Worm (Caenorhabditis elegans) whole organism, late embryonic: ENCODE data around the gene hir-1.

ENCODE experiments used
- F13H6.1 ChIP-seq: sonication (generic microtip); optimal IDR thresholded peaks from 2 replicates; lab custom pipeline; 2016; ENCODE audit warnings: missing genetic modification characterization, missing compliant biosample characterization
- K02D7.2 ChIP-seq: sonication (generic microtip); optimal IDR thresholded peaks from 2 replicates; lab custom pipeline; 2017; ENCODE audit warnings: mild to moderate bottlenecking, missing genetic modification characterization, missing compliant biosample characterization
- ahr-1 ChIP-seq: sonication (generic microtip); optimal IDR thresholded peaks from 2 replicates; lab custom pipeline; 2016; ENCODE audit warnings: missing genetic modification characterization, missing compliant biosample characterization
- ama-1 ChIP-seq: fragments of 150-350 bp; optimal IDR thresholded peaks from 2 replicates; lab custom pipeline; 2014
- ceh-14 ChIP-seq: sonication (generic microtip); optimal IDR thresholded peaks from 2 replicates; lab custom pipeline; 2016; ENCODE audit warnings: missing genotype, missing genetic modification characterization, missing compliant biosample characterization
- ceh-19 ChIP-seq: fragments of 200-800 bp; sonication (Bioruptor generic); optimal IDR thresholded peaks from 2 replicates; lab custom pipeline; 2018; ENCODE audit warnings: mild to moderate bottlenecking, missing genetic modification characterization, missing compliant biosample characterization
- ceh-2 ChIP-seq: sonication (generic microtip); optimal IDR thresholded peaks from 2 replicates; lab custom pipeline; 2016; ENCODE audit warnings: missing genotype, missing genetic modification characterization, missing compliant biosample characterization
- ceh-24 ChIP-seq: sonication (generic microtip); optimal IDR thresholded peaks from 2 replicates; lab custom pipeline; 2016; ENCODE audit warnings: mild to moderate bottlenecking, missing genetic modification characterization, missing compliant biosample characterization
- ceh-34 ChIP-seq: sonication (generic microtip); optimal IDR thresholded peaks from 2 replicates; lab custom pipeline; 2016; ENCODE audit warnings: mild to moderate bottlenecking, missing genetic modification characterization, missing compliant biosample characterization
- dve-1 ChIP-seq: sonication (generic microtip); optimal IDR thresholded peaks from 2 replicates; lab custom pipeline; 2017; ENCODE audit warnings: antibody characterized with exemption, mild to moderate bottlenecking, missing genetic modification characterization, missing compliant biosample characterization
- elt-2 ChIP-seq: sonication (generic microtip); optimal IDR thresholded peaks from 2 replicates; lab custom pipeline; 2016; ENCODE audit warnings: missing genetic modification reagents, missing genetic modification characterization, missing compliant biosample characterization
- elt-4 ChIP-seq: sonication (generic microtip); optimal IDR thresholded peaks from 2 replicates; lab custom pipeline; 2016; ENCODE audit warnings: missing genetic modification characterization, missing compliant biosample characterization
- ets-4 ChIP-seq: sonication (generic microtip); optimal IDR thresholded peaks from 2 replicates; lab custom pipeline; 2016; ENCODE audit warnings: missing genetic modification characterization, missing compliant biosample characterization
- fax-1 ChIP-seq: sonication (generic microtip); optimal IDR thresholded peaks from 2 replicates; lab custom pipeline; 2016; ENCODE audit warnings: missing genotype, missing genetic modification characterization, missing compliant biosample characterization
- fkh-10 ChIP-seq: fragments of 150-350 bp; optimal IDR thresholded peaks from 2 replicates; lab custom pipeline; 2014; ENCODE audit warnings: missing biosample characterization, missing genetic modification reagents, missing genetic modification characterization
- gmeb-2 ChIP-seq: sonication (generic microtip); optimal IDR thresholded peaks from 2 replicates; lab custom pipeline; 2016; ENCODE audit warnings: missing genetic modification characterization, inconsistent platforms, missing compliant biosample characterization
- hlh-13 ChIP-seq: fragments of 200-800 bp; sonication (Bioruptor generic); optimal IDR thresholded peaks from 2 replicates; lab custom pipeline; 2018; ENCODE audit warnings: mild to moderate bottlenecking, missing genetic modification characterization, missing compliant biosample characterization
- hlh-15 ChIP-seq: sonication (generic microtip); optimal IDR thresholded peaks from 2 replicates; lab custom pipeline; 2016; ENCODE audit warnings: missing genetic modification characterization, missing compliant biosample characterization
- hlh-30 ChIP-seq: sonication (generic microtip); optimal IDR thresholded peaks from 2 replicates; lab custom pipeline; 2017; ENCODE audit warnings: antibody characterized with exemption, missing genetic modification characterization, missing compliant biosample characterization; ENCODE audit not compliant: insufficient read depth
- lin-11 ChIP-seq: fragments of 200-800 bp; sonication (Bioruptor generic); optimal IDR thresholded peaks from 2 replicates; lab custom pipeline; 2018; ENCODE audit warnings: mild to moderate bottlenecking, missing genetic modification characterization, missing compliant biosample characterization
- mec-3 ChIP-seq: sonication (generic microtip); optimal IDR thresholded peaks from 2 replicates; lab custom pipeline; 2016; ENCODE audit warnings: borderline replicate concordance, missing genetic modification characterization, missing compliant biosample characterization
- nfya-1 ChIP-seq: sonication (generic microtip); optimal IDR thresholded peaks from 2 replicates; lab custom pipeline; 2017; ENCODE audit warnings: missing genetic modification characterization, mild to moderate bottlenecking, missing compliant biosample characterization, antibody characterized with exemption, moderate library complexity
- nhr-11 ChIP-seq: fragments of 150-350 bp; optimal IDR thresholded peaks from 2 replicates; lab custom pipeline; 2014; ENCODE audit warnings: missing biosample characterization, missing genetic modification characterization
- npax-4 ChIP-seq: sonication (generic microtip); optimal IDR thresholded peaks from 2 replicates; lab custom pipeline; 2016; ENCODE audit warnings: missing genetic modification characterization, missing compliant biosample characterization
- pag-3 ChIP-seq: sonication (generic microtip); optimal IDR thresholded peaks from 2 replicates; lab custom pipeline; 2016; ENCODE audit warnings: missing compliant biosample characterization, missing genetic modification characterization, borderline replicate concordance
- pax-1 ChIP-seq: fragments of 150-350 bp; optimal IDR thresholded peaks from 2 replicates; lab custom pipeline; 2014; ENCODE audit warnings: missing biosample characterization, missing genetic modification characterization
- pha-2 ChIP-seq: sonication (generic microtip); optimal IDR thresholded peaks from 2 replicates; lab custom pipeline; 2017; ENCODE audit warnings: mild to moderate bottlenecking, missing genetic modification characterization, missing compliant biosample characterization
- pha-4 ChIP-seq: fragments of 150-350 bp; optimal IDR thresholded peaks from 2 replicates; lab custom pipeline; 2018; ENCODE audit warnings: missing biosample characterization, missing genetic modification reagents, missing genetic modification characterization
- pqm-1 ChIP-seq: sonication (generic microtip); optimal IDR thresholded peaks from 2 replicates; lab custom pipeline; 2016; ENCODE audit warnings: missing genetic modification characterization, missing compliant biosample characterization
- pros-1 ChIP-seq: fragments of 150-350 bp; optimal IDR thresholded peaks from 2 replicates; lab custom pipeline; 2014; ENCODE audit warnings: missing biosample characterization, missing genetic modification reagents, missing genetic modification characterization
- ref-2 ChIP-seq: sonication (generic microtip); optimal IDR thresholded peaks from 2 replicates; lab custom pipeline; 2016; ENCODE audit warnings: missing genetic modification characterization, missing compliant biosample characterization
- rnt-1 ChIP-seq: sonication (generic microtip); optimal IDR thresholded peaks from 2 replicates; lab custom pipeline; 2016; ENCODE audit warnings: missing genetic modification characterization, missing compliant biosample characterization
- tbx-2 ChIP-seq: sonication (generic microtip); optimal IDR thresholded peaks from 2 replicates; lab custom pipeline; 2016; ENCODE audit warnings: missing genetic modification characterization, missing compliant biosample characterization
- tbx-7 ChIP-seq: sonication (generic microtip); optimal IDR thresholded peaks from 2 replicates; lab custom pipeline; 2016; ENCODE audit warnings: missing genotype, missing genetic modification characterization, missing compliant biosample characterization
- unc-42 ChIP-seq: sonication (generic microtip); optimal IDR thresholded peaks from 2 replicates; lab custom pipeline; 2016; ENCODE audit warnings: missing genotype, missing genetic modification characterization, missing compliant biosample characterization
- ztf-16 ChIP-seq: sonication (generic microtip); optimal IDR thresholded peaks from 2 replicates; lab custom pipeline; 2017; ENCODE audit warnings: missing genetic modification characterization, missing compliant biosample characterization

The hir-1 gene

DNA sequence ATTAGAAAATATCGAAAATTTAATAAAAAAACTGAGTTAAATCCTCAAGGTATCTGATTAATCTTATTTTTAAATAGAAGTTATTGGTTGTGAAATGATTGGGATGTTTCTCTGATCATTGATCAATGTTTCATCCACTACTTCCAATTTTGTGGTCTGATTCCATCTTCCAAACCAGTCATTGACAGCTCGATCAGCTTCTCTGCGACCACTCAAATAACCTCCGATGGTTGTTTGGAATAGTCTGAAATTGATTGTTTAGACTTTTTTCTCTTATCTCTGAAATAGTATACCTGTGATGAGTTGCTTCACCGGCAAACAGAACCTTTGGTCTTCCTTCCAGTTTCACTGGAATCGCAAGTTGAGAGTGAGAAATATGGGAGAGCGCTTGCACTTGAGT, 12.0 kb upstream of the hir-1 start:
- no peak for TF ChIP-seq fax-1

- TF ChIP-seq tbx-7 (tag; lab: Kevin White, UChicago) = no peak
- no peak for TF ChIP-seq rnt-1 (tag; lab: Kevin White, UChicago)
- no peak for TF ChIP-seq ets-4 (tag; lab: Kevin White, UChicago)
- no peak for TF ChIP-seq nhr-11 (tag; lab: Kevin White, UChicago)
- TF ChIP-seq pros-1 (tag; lab: Kevin White, UChicago) = no peak
- TF ChIP-seq pqm-1 = no peak
- TF ChIP-seq hlh-30 (tag; lab: Kevin White, UChicago) = no peak
- TF ChIP-seq npax-4 (tag; lab: Kevin White, UChicago) = no peak
- no peak for TF ChIP-seq hlh-15 (tag; lab: Kevin White, UChicago)
- no peak for TF ChIP-seq hlh-13 (GFP tag; lab: Kevin White, UChicago)
- no peak for TF ChIP-seq pax-1 (tag; lab: Kevin White, UChicago)
- TF ChIP-seq K02D7.2 (tag; lab: Kevin White, UChicago) = no peak
- no peak for TF ChIP-seq nfya-1 (tag; lab: Kevin White, UChicago)
- TF ChIP-seq pha-2 (tag; lab: Kevin White, UChicago) = no peak
- TF ChIP-seq, all 69 proteins: peak for 0
Observed at ce11 chrV:5511720-5512119, 10.2 kb upstream of the hir-1 start.

ce11 chrV:5512559-5512958, 9.4 kb upstream of the hir-1 start:
- peak; percentile 15 for TF ChIP-seq elt-2 (tag; lab: Kevin White, UChicago)
- TF ChIP-seq nhr-11 (tag; lab: Kevin White, UChicago) = no peak

DNA sequence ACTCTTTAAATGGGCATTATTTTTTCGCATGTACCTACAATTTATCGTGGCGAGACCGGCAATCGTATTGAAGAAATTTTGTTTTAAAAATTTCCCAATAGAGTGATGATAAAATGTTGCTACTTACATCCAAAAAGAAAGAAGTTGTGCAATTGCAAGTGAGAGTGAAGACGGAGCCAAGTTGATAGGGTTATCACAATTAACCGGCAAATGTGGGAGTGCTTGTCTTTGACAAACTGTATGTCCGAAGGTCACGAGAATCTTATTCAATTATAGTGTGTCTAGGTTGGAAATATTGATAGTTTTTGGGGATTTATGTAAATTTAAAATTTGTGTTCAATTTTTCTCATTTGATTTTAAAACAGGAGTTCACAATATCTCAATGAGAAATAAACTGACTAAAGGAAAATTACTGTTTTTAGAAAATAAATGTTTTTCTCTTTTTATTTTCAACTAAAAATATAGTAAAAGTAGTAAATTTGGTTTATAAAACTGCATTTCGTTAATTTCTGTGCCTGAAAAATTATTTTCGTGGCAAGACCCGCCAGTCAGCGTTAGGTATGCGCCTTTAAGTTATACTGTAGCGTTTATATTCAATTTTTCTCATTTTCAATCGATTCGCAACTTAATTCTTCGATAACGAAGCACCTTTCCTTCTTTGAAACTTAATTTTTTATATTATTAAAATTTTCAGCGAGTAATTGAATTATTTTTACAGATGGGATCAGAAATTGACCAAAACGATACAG, 8.1 kb upstream of the hir-1 start, which contains the start of the genes hpo-15 and mms-19:
hpo-15 (minus strand) TSS at position 201 of the 749 bp plus-strand sequence.
mms-19 (plus strand) TSS at position 719 of the 749 bp plus-strand sequence.
- TF ChIP-seq ceh-14 (tag; lab: Kevin White, UChicago) (no peak), pha-2 (tag; lab: Kevin White, UChicago) (no peak), hlh-30 (tag; lab: Kevin White, UChicago) (no peak), dve-1 (tag; lab: Kevin White, UChicago) (no peak), ref-2 (tag; lab: Kevin White, UChicago) (no peak), lin-11 (tag; lab: Kevin White, UChicago) (no peak), mec-3 (tag; lab: Kevin White, UChicago) (no peak), ama-1 (lab: Kevin White, UChicago) (no peak), elt-4 (no peak), ceh-19 (GFP tag; lab: Kevin White, UChicago) (no peak), tbx-2 (no peak), ahr-1 (tag; lab: Kevin White, UChicago) (no peak), F13H6.1 (tag; lab: Kevin White, UChicago) (no peak), ceh-2 (tag; lab: Kevin White, UChicago) (no peak), pha-4 (tag; lab: Kevin White, UChicago) (no peak), gmeb-2 (tag; lab: Kevin White, UChicago) (no peak), fkh-10 (GFP tag; lab: Kevin White, UChicago) (no peak), pax-1 (tag; lab: Kevin White, UChicago) (no peak)
- TF ChIP-seq, all 69 proteins: peak for 0

DNA sequence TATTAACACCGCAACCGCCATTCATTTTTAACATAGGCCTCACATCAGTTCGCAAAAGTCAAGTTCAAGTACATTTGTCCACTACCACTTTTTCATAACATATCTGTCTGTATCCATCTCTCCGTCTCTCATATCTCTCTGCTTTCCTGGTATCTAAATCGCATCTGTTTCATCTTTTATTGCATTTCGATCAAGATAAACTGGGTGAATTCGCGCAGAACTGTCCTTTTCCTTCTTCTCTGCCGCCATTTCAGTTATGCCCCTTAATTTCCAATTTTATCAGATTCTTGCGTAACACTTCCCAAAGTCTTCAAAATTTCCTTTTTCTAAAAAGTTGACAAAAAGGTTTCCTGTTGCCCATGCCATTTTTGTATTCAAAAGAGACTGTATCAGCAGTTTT, 1.3 kb downstream of the hir-1 start:
- no peak for TF ChIP-seq ama-1 (lab: Kevin White, UChicago)
- peak; percentile 5 for TF ChIP-seq rnt-1 (tag; lab: Kevin White, UChicago)

ce11 chrV:5525208-5525607, 3.3 kb downstream of the hir-1 start:
- TF ChIP-seq pag-3 (no peak), ztf-16 (tag; lab: Kevin White, UChicago) (no peak), ceh-34 (tag; lab: Kevin White, UChicago) (no peak), tbx-7 (tag; lab: Kevin White, UChicago) (no peak), ceh-24 (tag; lab: Kevin White, UChicago) (no peak), lin-11 (tag; lab: Kevin White, UChicago) (no peak), ama-1 (lab: Kevin White, UChicago) (no peak), fkh-10 (GFP tag; lab: Kevin White, UChicago) (no peak), unc-42 (no peak), elt-4 (no peak), hlh-30 (tag; lab: Kevin White, UChicago) (no peak), npax-4 (tag; lab: Kevin White, UChicago) (no peak), K02D7.2 (tag; lab: Kevin White, UChicago) (no peak)
